Worm (Caenorhabditis elegans): ENCODE data around the gene C30A5.10.

ce11 chrIII:8235358-8235757 is 25.7 kb upstream of the C30A5.10 start, which contains the start of gene C02F5.14:
- TF ChIP-seq nhr-77 (tag; optimal IDR thresholded peaks at IDR 0.05): no peak
- TF ChIP-seq unc-62 (GFP tag; optimal IDR thresholded peaks at IDR 0.05): no peak
- no peak for TF ChIP-seq pqm-1 (tag; optimal IDR thresholded peaks at IDR 0.05)
- TF ChIP-seq nhr-11 (tag; optimal IDR thresholded peaks at IDR 0.05): no peak
- TF ChIP-seq lin-39 (tag; optimal IDR thresholded peaks at IDR 0.05): no peak
- TF ChIP-seq elt-3 (tag; optimal IDR thresholded peaks at IDR 0.05): no peak
- no peak for TF ChIP-seq fkh-10 (GFP tag; optimal IDR thresholded peaks at IDR 0.05)
- no peak for TF ChIP-seq ztf-11 (tag; optimal IDR thresholded peaks at IDR 0.05)
- no peak for TF ChIP-seq nhr-12 (tag; optimal IDR thresholded peaks at IDR 0.05)
